Worm (Caenorhabditis elegans): ENCODE measurements around the gene F30H5.3.

ce11 chrIII:502583-502982 lies 9.4 kb downstream of the F30H5.3 start:
- no peak for TF ChIP-seq aha-1 (tag; optimal IDR thresholded peaks at IDR 0.05)
- no peak for TF ChIP-seq unc-62 (GFP tag; optimal IDR thresholded peaks at IDR 0.05)
- peak; percentile 71 for TF ChIP-seq dsc-1 (tag; optimal IDR thresholded peaks at IDR 0.05)
- TF ChIP-seq C16A3.4 (tag; optimal IDR thresholded peaks at IDR 0.05) = peak; percentile 81
- peak; percentile 22 for TF ChIP-seq sup-37 (GFP tag; optimal IDR thresholded peaks at IDR 0.05)
- TF ChIP-seq lin-39 (tag; optimal IDR thresholded peaks at IDR 0.05) = no peak
- peak; percentile 39 for TF ChIP-seq fkh-10 (GFP tag; optimal IDR thresholded peaks at IDR 0.05)
